Worm (Caenorhabditis elegans) whole organism, L4 larva: ENCODE measurements around the gene osgn-1.
A peak's percentile ranks its signal among the peaks of the same experiment; 100 is the strongest.

ENCODE experiments used
- D1046.2 ChIP-seq: fragments of 200-800 bp; sonication (Bioruptor generic); IDR thresholded peaks from 2 replicates; pipeline ENCODE4 v1.3.6; 2022; ENCODE audit warnings: missing genetic modification characterization, missing compliant biosample characterization
- F10B5.3 ChIP-seq: sonication (generic microtip); optimal IDR thresholded peaks from 2 replicates; lab custom pipeline; 2016; ENCODE audit warnings: mild to moderate bottlenecking, missing genetic modification characterization, missing compliant biosample characterization
- T26A8.4 ChIP-seq: fragments of 200-800 bp; sonication (Bioruptor generic); IDR thresholded peaks from 2 replicates; pipeline ENCODE4 v1.3.6; 2022; ENCODE audit warnings: missing genetic modification characterization, missing compliant biosample characterization
- Y5F2A.4 ChIP-seq: fragments of 200-800 bp; sonication (Bioruptor generic); optimal IDR thresholded peaks from 2 replicates; lab custom pipeline; 2018; ENCODE audit warnings: mild to moderate bottlenecking, missing genetic modification characterization, missing compliant biosample characterization
- Y75B8A.6 ChIP-seq: fragments of 200-800 bp; sonication (Bioruptor generic); IDR thresholded peaks from 2 replicates; pipeline ENCODE4 v1.3.6; 2022; ENCODE audit warnings: missing genetic modification reagents, missing genetic modification characterization, missing compliant biosample characterization
- ZK546.5 ChIP-seq, 2 experiments: sonication (generic microtip); optimal IDR thresholded peaks; 2 replicates each; lab custom pipeline; 2017; ENCODE audit warnings: missing biosample characterization in 2 of 2, missing genetic modification characterization in 2 of 2
- ama-1 ChIP-seq: fragments of 150-350 bp; optimal IDR thresholded peaks from 2 replicates; lab custom pipeline; 2014; ENCODE audit warnings: inconsistent platforms, mixed read lengths
- attf-4 ChIP-seq: sonication (generic microtip); optimal IDR thresholded peaks from 3 replicates; lab custom pipeline; 2017; ENCODE audit warnings: missing biosample characterization, missing genetic modification characterization
- ceh-20 ChIP-seq: fragments of 200-800 bp; sonication (Bioruptor generic); IDR thresholded peaks from 2 replicates; pipeline ENCODE4 v1.3.6; 2022; ENCODE audit warnings: missing genetic modification reagents, missing genetic modification characterization, missing compliant biosample characterization
- ceh-44 ChIP-seq: fragments of 200-800 bp; sonication (Bioruptor generic); IDR thresholded peaks from 2 replicates; pipeline ENCODE4 v1.3.6; 2022; ENCODE audit warnings: missing genetic modification reagents, missing genetic modification characterization, missing compliant biosample characterization
- ctbp-1 ChIP-seq: fragments of 200-800 bp; sonication (Bioruptor generic); IDR thresholded peaks from 2 replicates; pipeline ENCODE4 v1.3.6; 2022; ENCODE audit warnings: missing genetic modification reagents, missing genetic modification characterization, missing compliant biosample characterization
- daf-12 ChIP-seq: fragments of 150-350 bp; optimal IDR thresholded peaks from 2 replicates; lab custom pipeline; 2014; ENCODE audit warnings: missing biosample characterization, missing genetic modification reagents, missing genetic modification characterization
- daf-16 ChIP-seq, 3 experiments: sonication (generic microtip); optimal IDR thresholded peaks; 2 replicates each; lab custom pipeline; 2016 to 2017; ENCODE audit warnings: missing genetic modification characterization in 3 of 3, missing genetic modification reagents in 3 of 3, mild to moderate bottlenecking in 2 of 3, missing compliant biosample characterization in 2 of 3, missing biosample characterization in 1 of 3, moderate library complexity in 1 of 3
- dmd-8 ChIP-seq: fragments of 200-800 bp; sonication (Bioruptor generic); IDR thresholded peaks from 2 replicates; pipeline ENCODE4 v1.3.6; 2022; ENCODE audit warnings: missing genetic modification characterization, missing compliant biosample characterization
- dpl-1 ChIP-seq: fragments of 150-350 bp; optimal IDR thresholded peaks from 2 replicates; lab custom pipeline; 2014; ENCODE audit warnings: missing biosample characterization, missing genetic modification reagents, missing genetic modification characterization
- duxl-1 ChIP-seq: sonication (generic microtip); optimal IDR thresholded peaks from 2 replicates; lab custom pipeline; 2016; ENCODE audit warnings: mild to moderate bottlenecking, missing genetic modification characterization, moderate library complexity, missing compliant biosample characterization; ENCODE audit not compliant: poor library complexity
- egl-27 ChIP-seq: sonication (generic microtip); optimal IDR thresholded peaks from 3 replicates; lab custom pipeline; 2017; ENCODE audit warnings: missing biosample characterization, missing genetic modification reagents, missing genetic modification characterization
- fkh-10 ChIP-seq: fragments of 150-350 bp; optimal IDR thresholded peaks from 2 replicates; lab custom pipeline; 2014; ENCODE audit warnings: missing biosample characterization, missing genetic modification reagents, missing genetic modification characterization
- hlh-11 ChIP-seq: fragments of 200-800 bp; sonication (Bioruptor generic); optimal IDR thresholded peaks from 2 replicates; lab custom pipeline; 2018; ENCODE audit warnings: mild to moderate bottlenecking, missing genetic modification characterization, missing compliant biosample characterization
- hlh-30 ChIP-seq: sonication (generic microtip); optimal IDR thresholded peaks from 2 replicates; lab custom pipeline; 2017; ENCODE audit warnings: antibody characterized with exemption, mild to moderate bottlenecking, missing genetic modification characterization, missing compliant biosample characterization; ENCODE audit not compliant: insufficient read depth
- hmg-1.1 ChIP-seq: fragments of 200-800 bp; sonication (Bioruptor generic); IDR thresholded peaks from 2 replicates; pipeline ENCODE4 v1.3.6; 2022; ENCODE audit warnings: missing genetic modification reagents, missing genetic modification characterization, missing compliant biosample characterization
- jun-1 ChIP-seq: fragments of 150-350 bp; optimal IDR thresholded peaks from 2 replicates; lab custom pipeline; 2014; ENCODE audit warnings: missing biosample characterization, missing genetic modification reagents, missing genetic modification characterization
- lin-1 ChIP-seq: fragments of 200-800 bp; sonication (Bioruptor generic); IDR thresholded peaks from 2 replicates; pipeline ENCODE4 v1.3.6; 2022; ENCODE audit warnings: missing genetic modification reagents, missing genetic modification characterization, missing compliant biosample characterization
- lin-13 ChIP-seq: fragments of 150-350 bp; optimal IDR thresholded peaks from 2 replicates; lab custom pipeline; 2014; ENCODE audit warnings: missing biosample characterization, missing genetic modification reagents, missing genetic modification characterization
- lin-29 ChIP-seq: fragments of 200-800 bp; sonication (Bioruptor generic); IDR thresholded peaks from 2 replicates; pipeline ENCODE4 v1.3.6; 2022; ENCODE audit warnings: missing genetic modification reagents, missing genetic modification characterization, missing compliant biosample characterization
- lin-38 ChIP-seq: fragments of 200-800 bp; sonication (Bioruptor generic); IDR thresholded peaks from 2 replicates; pipeline ENCODE4 v1.3.6; 2022; ENCODE audit warnings: missing genetic modification reagents, missing genetic modification characterization, missing compliant biosample characterization
- lin-39 ChIP-seq: fragments of 150-350 bp; optimal IDR thresholded peaks from 2 replicates; lab custom pipeline; 2014; ENCODE audit warnings: missing biosample characterization, missing genetic modification reagents, missing genetic modification characterization
- madf-5 ChIP-seq, 2 experiments: fragments of 200-800 bp; sonication (Bioruptor generic); IDR thresholded peaks; 2 replicates each; pipeline ENCODE4 v1.3.6; 2022; ENCODE audit warnings: missing compliant biosample characterization in 2 of 2, missing genetic modification characterization in 2 of 2
- mxl-3 ChIP-seq: fragments of 200-800 bp; sonication (Bioruptor generic); optimal IDR thresholded peaks from 2 replicates; lab custom pipeline; 2018; ENCODE audit warnings: mild to moderate bottlenecking, missing genetic modification characterization, missing compliant biosample characterization
- nhr-11 ChIP-seq: fragments of 150-350 bp; optimal IDR thresholded peaks from 2 replicates; lab custom pipeline; 2014; ENCODE audit warnings: missing biosample characterization, missing genetic modification characterization
- nhr-111 ChIP-seq: fragments of 200-800 bp; sonication (Bioruptor generic); optimal IDR thresholded peaks from 2 replicates; lab custom pipeline; 2018; ENCODE audit warnings: mild to moderate bottlenecking, missing genetic modification characterization, missing compliant biosample characterization
- nhr-237 ChIP-seq: sonication (generic microtip); optimal IDR thresholded peaks from 2 replicates; lab custom pipeline; 2017; ENCODE audit warnings: missing biosample characterization, missing genetic modification characterization
- nhr-28 ChIP-seq: fragments of 150-350 bp; optimal IDR thresholded peaks from 2 replicates; lab custom pipeline; 2014; ENCODE audit warnings: missing biosample characterization, missing genetic modification characterization
- nhr-41 ChIP-seq: fragments of 200-800 bp; sonication (Bioruptor generic); IDR thresholded peaks from 2 replicates; pipeline ENCODE4 v1.3.6; 2022; ENCODE audit warnings: missing genetic modification reagents, missing genetic modification characterization, missing compliant biosample characterization
- pha-4 ChIP-seq, 2 experiments: fragments of 150-350 bp in 1 of 2; fragments of 200-800 bp in 1 of 2; sonication (Bioruptor generic) in 1 of 2; IDR thresholded peaks in 1 of 2; optimal IDR thresholded peaks in 1 of 2; 2 replicates each; pipeline versions ENCODE4 v1.3.6 to Lab custom; 2014 to 2022; ENCODE audit warnings: missing genetic modification characterization in 2 of 2, missing genetic modification reagents in 2 of 2, missing biosample characterization in 1 of 2, missing compliant biosample characterization in 1 of 2
- saeg-2 ChIP-seq: fragments of 200-800 bp; sonication (Bioruptor generic); IDR thresholded peaks from 2 replicates; pipeline ENCODE4 v1.3.6; 2022; ENCODE audit warnings: missing genetic modification reagents, missing genetic modification characterization, missing compliant biosample characterization
- set-16 ChIP-seq: fragments of 200-800 bp; sonication (Bioruptor generic); IDR thresholded peaks from 2 replicates; pipeline ENCODE4 v1.3.6; 2022; ENCODE audit warnings: missing genetic modification reagents, missing genetic modification characterization, missing compliant biosample characterization
- spr-1 ChIP-seq: sonication (generic microtip); optimal IDR thresholded peaks from 2 replicates; lab custom pipeline; 2016; ENCODE audit warnings: mild to moderate bottlenecking, missing genetic modification characterization, missing compliant biosample characterization
- spr-3 ChIP-seq: fragments of 200-800 bp; sonication (Bioruptor generic); optimal IDR thresholded peaks from 2 replicates; lab custom pipeline; 2018; ENCODE audit warnings: mild to moderate bottlenecking, missing genetic modification characterization, missing compliant biosample characterization
- unc-39 ChIP-seq: sonication (generic microtip); optimal IDR thresholded peaks from 2 replicates; lab custom pipeline; 2017; ENCODE audit warnings: missing biosample characterization, missing genetic modification characterization
- unc-62 ChIP-seq, 3 experiments: fragments of 150-350 bp in 1 of 3; sonication (generic microtip); optimal IDR thresholded peaks in 2 of 3; peaks in 1 of 3; 1 replicate in 1 of 3; 2 replicates in 2 of 3; lab custom pipeline; 2014 to 2017; ENCODE audit warnings: missing biosample characterization in 3 of 3, missing genetic modification characterization in 3 of 3, missing genetic modification reagents in 3 of 3, missing genotype in 1 of 3
- vab-7 ChIP-seq: fragments of 200-800 bp; sonication (Bioruptor generic); IDR thresholded peaks from 2 replicates; pipeline ENCODE4 v1.3.6; 2022; ENCODE audit warnings: missing genetic modification reagents, missing genetic modification characterization, missing compliant biosample characterization
- zfp-3 ChIP-seq: fragments of 200-800 bp; sonication (Bioruptor generic); conservative IDR thresholded peaks from 2 replicates; pipeline ENCODE4 v1.3.6; 2022; ENCODE audit warnings: missing genetic modification reagents, missing genetic modification characterization, missing compliant biosample characterization
- ztf-7 ChIP-seq: fragments of 150-350 bp; optimal IDR thresholded peaks from 2 replicates; lab custom pipeline; 2014; ENCODE audit warnings: missing biosample characterization, missing genetic modification characterization

osgn-1 gene

ce11 chrIV:4235315-4236024 is 28.3 kb downstream of the osgn-1 start, which contains the start of the genes zipt-2.2 and dpy-13 (continued):
- TF ChIP-seq egl-27 (no peak), nhr-11 (no peak), lin-39 (tag; lab: Kevin White, UChicago) (no peak), D1046.2 (GFP tag; lab: Robert Waterston, UW) (no peak), attf-4 (tag; lab: Kevin White, UChicago) (no peak), mxl-3 (no peak), ceh-20 (no peak), vab-7 (GFP tag; lab: Robert Waterston, UW) (no peak), lin-38 (no peak), spr-1 (tag; lab: Kevin White, UChicago) (no peak), F10B5.3 (tag; lab: Kevin White, UChicago) (no peak), ama-1 (lab: Kevin White, UChicago) (peak; percentile 84), daf-16 (GFP tag; optimal IDR thresholded peaks at IDR 0.05; lab: Kevin White, UChicago) (no peak), daf-16 (tag; optimal IDR thresholded peaks at IDR 0.05; lab: Kevin White, UChicago) (no peak), jun-1 (tag; lab: Kevin White, UChicago) (no peak), ztf-7 (no peak), lin-1 (GFP tag; lab: Robert Waterston, UW) (no peak), nhr-28 (peak; percentile 8), ctbp-1 (GFP tag; lab: Robert Waterston, UW) (no peak), madf-5 (GFP tag; IDR thresholded peaks at IDR 0.05; lab: Robert Waterston, UW) (no peak), Y5F2A.4 (no peak), hlh-30 (tag; lab: Kevin White, UChicago) (no peak), ZK546.5 (tag; optimal IDR thresholded peaks at IDR 0.05; lab: Kevin White, UChicago) (no peak), T26A8.4 (GFP tag; lab: Robert Waterston, UW) (peak; percentile 67; the same call in 1 of the 2 replicates)

DNA sequence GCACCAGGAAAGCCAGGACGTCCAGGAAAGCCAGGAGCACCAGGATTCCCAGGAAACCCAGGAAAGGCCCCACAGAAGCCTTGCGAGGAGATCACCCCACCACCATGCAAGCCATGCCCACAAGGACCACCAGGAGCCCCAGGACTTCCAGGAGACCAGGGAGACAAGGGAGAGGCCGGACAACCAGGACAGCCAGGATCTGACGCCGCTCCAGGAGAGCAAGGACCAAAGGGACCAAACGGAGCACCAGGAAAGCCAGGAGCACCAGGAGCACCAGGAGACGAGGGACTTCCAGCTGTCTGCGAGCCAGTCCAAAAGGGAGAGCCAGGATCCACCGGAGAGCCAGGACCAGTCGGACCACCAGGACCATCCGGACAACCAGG is 28.8 kb downstream of the osgn-1 start:
- no peak for TF ChIP-seq nhr-237 (tag; lab: Kevin White, UChicago)
- no peak for TF ChIP-seq unc-62 (GFP tag; optimal IDR thresholded peaks at IDR 0.05 in 1 of 2; lab: Kevin White, UChicago)
- no peak for TF ChIP-seq unc-62 (tag; optimal IDR thresholded peaks at IDR 0.05; lab: Kevin White, UChicago)
- no peak for TF ChIP-seq daf-12 (tag; lab: Kevin White, UChicago)
- peak; percentile 4; the same call in 1 of the 2 replicates for TF ChIP-seq T26A8.4 (GFP tag; lab: Robert Waterston, UW)
- no peak for TF ChIP-seq mxl-3
- TF ChIP-seq set-16 (GFP tag; lab: Robert Waterston, UW), result peak; percentile 97
- no peak for TF ChIP-seq fkh-10
- TF ChIP-seq madf-5 (GFP tag; IDR thresholded peaks at IDR 0.05; lab: Robert Waterston, UW), result no peak
- no peak for TF ChIP-seq saeg-2 (GFP tag; lab: Robert Waterston, UW)
- no peak for TF ChIP-seq daf-16 (GFP tag; optimal IDR thresholded peaks at IDR 0.05; lab: Kevin White, UChicago)
- no peak for TF ChIP-seq daf-16 (tag; optimal IDR thresholded peaks at IDR 0.05; lab: Kevin White, UChicago)

ce11 chrIV:4236671-4237070 is 29.5 kb downstream of the osgn-1 start:
- TF ChIP-seq duxl-1 (peak; percentile 3), lin-13 (GFP tag; lab: Kevin White, UChicago) (no peak), spr-3 (no peak), dmd-8 (GFP tag; lab: Robert Waterston, UW) (no peak), zfp-3 (GFP tag; lab: Robert Waterston, UW) (no peak), hmg-1.1 (GFP tag; lab: Robert Waterston, UW) (no peak), nhr-111 (no peak), unc-39 (tag; lab: Kevin White, UChicago) (no peak), lin-29 (0 out of 2 replicates have a peak, but pooled peaks have one; percentile 32), nhr-28 (peak; percentile 24), hlh-11 (tag; lab: Kevin White, UChicago) (peak; percentile 12), pha-4 (GFP tag; IDR thresholded peaks at IDR 0.05; lab: Robert Waterston, UW) (no peak), pha-4 (tag; optimal IDR thresholded peaks at IDR 0.05; lab: Kevin White, UChicago) (no peak), set-16 (GFP tag; lab: Robert Waterston, UW) (no peak), ama-1 (lab: Kevin White, UChicago) (peak; percentile 55), unc-62 (GFP tag; optimal IDR thresholded peaks at IDR 0.05 in 1 of 2; lab: Kevin White, UChicago) (peak in 1 of 2 experiments; percentile 40), unc-62 (tag; optimal IDR thresholded peaks at IDR 0.05; lab: Kevin White, UChicago) (no peak), mxl-3 (peak; percentile 42), ceh-44 (GFP tag; lab: Robert Waterston, UW) (no peak), nhr-41 (GFP tag; lab: Robert Waterston, UW) (no peak), Y75B8A.6 (GFP tag; lab: Robert Waterston, UW) (no peak), dpl-1 (GFP tag; lab: Kevin White, UChicago) (peak; percentile 11), Y5F2A.4 (no peak), lin-1 (GFP tag; lab: Robert Waterston, UW) (no peak)
